Worm (Caenorhabditis elegans) whole organism, mixed stage, embryonic: ENCODE measurements around the gene C16C8.22.

Experiments used
- elt-1 ChIP-seq: sonication (generic microtip); optimal IDR thresholded peaks from 2 replicates; lab custom pipeline; 2017; ENCODE audit warnings: missing genetic modification characterization, mild to moderate bottlenecking, missing compliant biosample characterization, antibody characterized with exemption, moderate library complexity, borderline replicate concordance; ENCODE audit not compliant: insufficient read depth
- mls-2 ChIP-seq: sonication (generic microtip); optimal IDR thresholded peaks from 2 replicates; lab custom pipeline; 2016; ENCODE audit warnings: mild to moderate bottlenecking, missing genetic modification characterization, moderate library complexity, missing compliant biosample characterization
- nhr-12 ChIP-seq: fragments of 150-350 bp; optimal IDR thresholded peaks from 2 replicates; lab custom pipeline; 2014; ENCODE audit warnings: missing biosample characterization, missing genetic modification characterization

- TF ChIP-seq mls-2 (no peak), nhr-12 (tag; lab: Kevin White, UChicago) (no peak), elt-1 (tag; lab: Kevin White, UChicago) (no peak)
Measured at ce11 chrII:3470549-3470948, 27.5 kb upstream of the C16C8.22 start, which contains the start of gene Y49F6B.20.
